Fruit fly (Drosophila melanogaster): ENCODE data around the gene Tmem43.

Gene Tmem43

DNA sequence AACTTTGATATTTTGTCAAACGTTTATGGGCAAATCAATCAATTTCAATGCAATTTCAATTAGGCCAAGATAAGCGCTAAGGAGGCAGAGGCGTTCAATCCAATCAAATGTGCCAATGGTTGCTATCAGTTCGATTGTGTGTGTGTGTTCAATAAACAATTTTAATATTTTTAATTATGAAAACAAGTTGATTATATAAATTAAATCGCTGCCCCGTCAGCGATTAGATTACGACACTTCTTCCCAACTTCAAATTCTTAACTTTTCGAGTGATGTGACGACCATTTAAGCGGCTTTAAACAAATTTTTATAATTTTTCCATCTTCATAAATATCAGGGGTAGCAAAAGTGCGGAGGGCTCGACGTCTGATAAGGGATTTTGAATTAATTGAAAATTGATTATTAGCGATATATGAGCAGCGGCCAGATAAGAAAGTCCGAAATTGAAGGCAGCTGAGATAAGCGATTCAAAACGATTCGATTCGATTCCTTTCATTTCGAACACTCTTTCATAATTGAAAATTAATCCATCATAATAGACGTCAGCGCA is 27.6 kb upstream of the Tmem43 start (continued):
- no peak for TF ChIP-seq bowl (GFP tag; IDR thresholded peaks at IDR 0.05)
- peak in 1 of 2 experiments; percentile 40 for TF ChIP-seq Pdp1 (GFP tag; optimal IDR thresholded peaks at IDR 0.05)

DNA sequence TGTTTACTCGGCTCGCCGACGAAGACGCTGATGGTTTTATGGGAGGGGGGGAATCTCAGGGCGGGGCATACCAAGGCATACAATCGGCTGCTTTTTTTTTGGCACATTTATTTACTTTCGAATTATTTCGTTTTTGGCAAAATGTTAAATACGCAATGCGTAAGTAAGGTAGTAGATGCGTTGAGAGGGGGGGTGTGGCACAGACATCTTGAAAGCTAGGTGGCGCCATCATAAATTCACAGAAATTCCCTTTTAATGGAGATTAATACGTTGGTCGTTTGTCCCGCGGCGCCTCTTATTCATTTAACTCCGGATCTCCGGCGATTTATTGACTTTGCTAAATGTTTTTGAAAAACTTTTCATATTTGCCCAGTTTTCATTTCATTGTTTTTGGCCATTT is 26.6 kb upstream of the Tmem43 start:
- TF ChIP-seq Bteb2 (GFP tag; optimal IDR thresholded peaks at IDR 0.05) (no peak), prd (optimal IDR thresholded peaks at IDR 0.05) (no peak), prd (GFP tag; IDR thresholded peaks at IDR 0.05) (0 out of 3 replicates have a peak, but pooled peaks have one; percentile 5), CG17328 (GFP tag; IDR thresholded peaks at IDR 0.05) (0 out of 2 replicates have a peak, but pooled peaks have one; percentile 9), CG2199 (GFP tag; IDR thresholded peaks at IDR 0.05) (0 out of 3 replicates have a peak, but pooled peaks have one; percentile 39), CG14860 (GFP tag; IDR thresholded peaks at IDR 0.05; ENCODE audit: partially characterized antibody) (no peak), CG18262 (tag; optimal IDR thresholded peaks at IDR 0.05) (no peak), otp (GFP tag; IDR thresholded peaks at IDR 0.05) (0 out of 3 replicates have a peak, but pooled peaks have one; percentile 13), ci (GFP tag; IDR thresholded peaks at IDR 0.05) (0 out of 3 replicates have a peak, but pooled peaks have one; percentile 36), crol (GFP tag; IDR thresholded peaks at IDR 0.05) (peak; percentile 82), Dip2 (GFP tag; IDR thresholded peaks at IDR 0.05) (peak; percentile 84), Xrp1 (GFP tag; IDR thresholded peaks at IDR 0.05) (no peak), CG1832 (GFP tag; optimal IDR thresholded peaks at IDR 0.05) (no peak), oc (tag; optimal IDR thresholded peaks at IDR 0.05) (no peak), Kr (GFP tag; optimal IDR thresholded peaks at IDR 0.05) (no peak), gce (GFP tag; IDR thresholded peaks at IDR 0.05) (0 out of 3 replicates have a peak, but pooled peaks have one; percentile 34), so (GFP tag; IDR thresholded peaks at IDR 0.05) (no peak), CTCF (GFP tag; optimal IDR thresholded peaks at IDR 0.05) (peak; percentile 87), CG11696 (GFP tag; IDR thresholded peaks at IDR 0.05) (peak; percentile 12; the same call in 1 of the 2 replicates)

DNA sequence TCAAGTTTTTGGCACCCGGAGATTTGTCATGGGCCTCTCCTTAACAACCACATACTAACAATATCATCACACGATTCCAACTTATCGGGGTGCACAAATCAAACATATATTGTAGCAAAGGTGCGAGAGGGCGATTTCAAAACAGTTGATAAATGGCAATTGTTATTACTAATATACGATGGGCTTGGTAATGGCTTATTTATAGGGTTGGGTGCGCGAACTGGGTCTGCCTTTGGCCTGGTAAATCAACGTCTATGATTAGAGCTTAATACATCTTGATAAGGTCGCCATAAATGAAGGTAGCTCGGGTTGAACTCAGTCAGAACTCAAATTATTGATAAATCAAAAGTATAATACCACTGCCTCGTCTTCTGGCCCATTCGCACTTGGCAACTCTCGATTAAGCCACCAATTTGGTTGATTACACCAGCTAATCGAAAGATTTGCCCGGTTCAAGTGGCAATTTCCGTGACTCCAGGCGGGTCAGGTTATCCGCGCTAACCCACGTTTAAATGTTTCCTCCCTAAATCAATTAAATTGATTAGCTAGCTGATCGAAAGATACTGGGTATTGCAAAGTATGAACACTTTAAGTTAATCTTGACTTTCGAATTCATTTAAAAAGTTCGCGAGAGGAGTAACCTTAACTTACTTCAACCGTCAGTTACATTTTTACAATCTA is 25.8 kb upstream of the Tmem43 start:
- TF ChIP-seq eyg (GFP tag; optimal IDR thresholded peaks at IDR 0.05) (no peak), grn (GFP tag; optimal IDR thresholded peaks at IDR 0.05) (peak; percentile 67), CG8290 (GFP tag; optimal IDR thresholded peaks at IDR 0.05) (no peak), CG8290 (tag; optimal IDR thresholded peaks at IDR 0.05) (peak in 1 of 2 experiments; percentile 7), mirr (GFP tag; optimal IDR thresholded peaks at IDR 0.05) (peak; percentile 12), Hr78 (GFP tag; optimal IDR thresholded peaks at IDR 0.05) (peak in 1 of 2 experiments; percentile 21), cwo (GFP tag; optimal IDR thresholded peaks at IDR 0.05) (peak; percentile 34), lab (GFP tag; optimal IDR thresholded peaks at IDR 0.05) (peak; percentile 1), sug (tag; optimal IDR thresholded peaks at IDR 0.05) (peak; percentile 81), exex (tag; optimal IDR thresholded peaks at IDR 0.05) (peak; percentile 100), CG6654 (GFP tag; optimal IDR thresholded peaks at IDR 0.05) (no peak), CG10565 (GFP tag; optimal IDR thresholded peaks at IDR 0.05) (no peak), CG18599 (GFP tag; optimal IDR thresholded peaks at IDR 0.05) (peak; percentile 19), CG2678 (tag; optimal IDR thresholded peaks at IDR 0.05) (peak; percentile 4), CG34376 (GFP tag; optimal IDR thresholded peaks at IDR 0.05) (peak; percentile 91), disco-r (GFP tag; optimal IDR thresholded peaks at IDR 0.05) (no peak), Vsx1 (GFP tag; optimal IDR thresholded peaks at IDR 0.05) (peak; percentile 19)
